Fruit fly (Drosophila melanogaster) whole organism, adult: Measurements from ENCODE around the gene Ndc1.

Source experiments
- CG11617 ChIP-seq: fragments of 200-800 bp; sonication (Bioruptor generic); optimal IDR thresholded peaks from 2 replicates; lab custom pipeline; 2017; ENCODE audit warnings: mild to moderate bottlenecking, missing biosample characterization, missing genetic modification reagents, missing genetic modification characterization
- CG12768 ChIP-seq: fragments of 200-800 bp; sonication (Bioruptor generic); optimal IDR thresholded peaks from 2 replicates; lab custom pipeline; 2017; ENCODE audit warnings: missing biosample characterization, missing genetic modification characterization, mild to moderate bottlenecking, moderate library complexity, missing genetic modification reagents
- CG14711 ChIP-seq: fragments of 200-800 bp; sonication (Bioruptor generic); optimal IDR thresholded peaks from 2 replicates; lab custom pipeline; 2018; ENCODE audit warnings: missing biosample characterization, mild to moderate bottlenecking, missing genetic modification characterization, moderate library complexity
- CG1620 ChIP-seq: fragments of 200-800 bp; sonication (Bioruptor generic); optimal IDR thresholded peaks from 2 replicates; lab custom pipeline; 2016; ENCODE audit warnings: missing biosample characterization, missing genetic modification characterization
- CG33017 ChIP-seq: fragments of 200-800 bp; sonication (Bioruptor generic); optimal IDR thresholded peaks from 2 replicates; lab custom pipeline; 2018; ENCODE audit warnings: missing biosample characterization, mild to moderate bottlenecking, missing genetic modification characterization, moderate library complexity
- CG5204 ChIP-seq: fragments of 200-800 bp; sonication (Bioruptor generic); optimal IDR thresholded peaks from 2 replicates; lab custom pipeline; 2016; ENCODE audit warnings: missing biosample characterization, missing genetic modification characterization
- CG7045 ChIP-seq: fragments of 200-800 bp; sonication (Bioruptor generic); optimal IDR thresholded peaks from 2 replicates; lab custom pipeline; 2017; ENCODE audit warnings: missing biosample characterization, mild to moderate bottlenecking, missing genetic modification characterization
- CG7101 ChIP-seq: fragments of 200-800 bp; sonication (Bioruptor generic); optimal IDR thresholded peaks from 2 replicates; lab custom pipeline; 2018; ENCODE audit warnings: missing biosample characterization, mild to moderate bottlenecking, missing genetic modification characterization, moderate library complexity
- Clk ChIP-seq: fragments of 200-800 bp; sonication (Bioruptor generic); optimal IDR thresholded peaks from 2 replicates; lab custom pipeline; 2017; ENCODE audit warnings: missing biosample characterization, missing genetic modification characterization
- Crg-1 ChIP-seq: fragments of 200-800 bp; sonication (Bioruptor generic); optimal IDR thresholded peaks from 2 replicates; lab custom pipeline; 2016; ENCODE audit warnings: missing biosample characterization, missing genetic modification characterization
- Hr96 ChIP-seq: fragments of 200-800 bp; sonication (Bioruptor generic); optimal IDR thresholded peaks from 2 replicates; lab custom pipeline; 2016; ENCODE audit warnings: missing biosample characterization, missing genetic modification characterization
- Mnt ChIP-seq: fragments of 200-800 bp; sonication (Bioruptor generic); optimal IDR thresholded peaks from 2 replicates; lab custom pipeline; 2016; ENCODE audit warnings: missing biosample characterization, mild to moderate bottlenecking, missing genetic modification characterization
- bab1 ChIP-seq: fragments of 200-800 bp; sonication (Bioruptor generic); optimal IDR thresholded peaks from 3 replicates; lab custom pipeline; 2019; ENCODE audit warnings: missing biosample characterization, mild to moderate bottlenecking, missing genetic modification characterization, moderate library complexity
- cic ChIP-seq: fragments of 200-800 bp; sonication (Bioruptor generic); optimal IDR thresholded peaks from 2 replicates; lab custom pipeline; 2017; ENCODE audit warnings: missing biosample characterization, mild to moderate bottlenecking, missing genetic modification characterization, moderate library complexity
- cnc ChIP-seq, 2 experiments: fragments of >200 bp; optimal IDR thresholded peaks; 2 replicates each; lab custom pipeline; 2017
- kay ChIP-seq: fragments of 200-800 bp; sonication (Bioruptor generic); peaks from one replicate; lab custom pipeline; 2016; ENCODE audit warnings: missing biosample characterization, missing genetic modification characterization, borderline replicate concordance
- ovo ChIP-seq: fragments of 200-800 bp; sonication (Bioruptor generic); optimal IDR thresholded peaks from 2 replicates; lab custom pipeline; 2016; ENCODE audit warnings: missing biosample characterization, missing genetic modification characterization
- pad ChIP-seq: fragments of 200-800 bp; sonication (Bioruptor generic); optimal IDR thresholded peaks from 3 replicates; lab custom pipeline; 2017; ENCODE audit warnings: missing biosample characterization, missing genetic modification characterization, mild to moderate bottlenecking, moderate library complexity, missing genetic modification reagents
- tj ChIP-seq: fragments of 200-800 bp; sonication (Bioruptor generic); optimal IDR thresholded peaks from 3 replicates; lab custom pipeline; 2017; ENCODE audit warnings: missing biosample characterization, mild to moderate bottlenecking, missing genetic modification characterization, moderate library complexity
- toe ChIP-seq: fragments of 200-800 bp; sonication (Bioruptor generic); optimal IDR thresholded peaks from 2 replicates; lab custom pipeline; 2016; ENCODE audit warnings: missing biosample characterization, missing genetic modification characterization

The Ndc1 gene

DNA sequence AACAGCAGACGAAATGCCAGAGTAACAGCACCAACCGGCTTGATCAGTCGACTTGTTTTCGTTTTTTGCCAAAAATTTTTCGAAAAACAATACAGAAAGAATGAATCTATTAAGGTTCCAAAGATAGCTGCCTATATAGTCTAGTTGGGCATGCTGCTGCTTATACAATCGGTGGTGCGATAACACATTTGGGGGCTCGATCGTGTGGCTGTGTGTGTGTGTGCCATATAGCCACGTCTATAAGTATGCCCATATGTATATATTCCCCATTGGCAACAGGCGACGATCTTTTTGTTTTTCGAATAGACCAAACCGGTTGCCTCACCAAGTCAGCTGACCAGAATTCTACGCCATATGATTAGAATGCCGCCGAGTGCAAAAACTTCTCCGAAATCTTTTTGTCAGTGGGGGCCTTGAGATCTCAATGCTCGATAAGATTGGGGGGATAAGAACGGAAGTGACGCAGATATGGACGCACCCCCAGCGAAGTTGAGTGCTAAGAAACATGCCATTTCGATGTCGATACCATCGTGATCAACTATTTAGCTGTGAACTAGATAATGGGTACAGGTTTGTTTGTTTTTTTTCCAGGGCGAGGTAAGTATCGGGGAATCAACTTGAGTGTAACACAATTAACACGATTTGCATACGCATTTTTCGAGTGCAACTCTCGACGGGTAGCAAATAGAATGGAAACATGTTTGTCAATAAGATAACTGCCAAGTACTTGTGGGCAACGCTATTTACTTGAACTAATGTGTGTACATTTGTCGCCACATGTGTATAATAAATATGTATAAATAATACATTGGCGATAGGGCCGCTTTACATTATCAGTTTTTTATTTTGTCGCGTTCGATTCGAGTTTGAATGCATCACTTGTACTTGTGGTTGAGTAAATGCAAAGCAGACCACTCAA is 16.0 kb downstream of the Ndc1 start:
- TF ChIP-seq pad (GFP tag; lab: Kevin White, UChicago) (peak; percentile 81), CG5204 (no peak), tj (GFP tag; lab: Kevin White, UChicago) (no peak), bab1 (GFP tag; lab: Kevin White, UChicago) (no peak), Mnt (GFP tag; lab: Kevin White, UChicago) (peak; percentile 87), CG7045 (GFP tag; lab: Kevin White, UChicago) (peak; percentile 94), CG7101 (tag; lab: Kevin White, UChicago) (peak; percentile 92), kay (GFP tag; lab: Kevin White, UChicago) (peak; percentile 99), CG1620 (GFP tag; lab: Kevin White, UChicago) (peak; percentile 85), toe (no peak), Hr96 (GFP tag; lab: Kevin White, UChicago) (peak; percentile 57), Clk (GFP tag; lab: Kevin White, UChicago) (peak; percentile 91), CG14711 (tag; lab: Kevin White, UChicago) (peak; percentile 78), CG33017 (tag; lab: Kevin White, UChicago) (peak; percentile 86), CG11617 (GFP tag; lab: Kevin White, UChicago) (peak; percentile 83), CG12768 (GFP tag; lab: Kevin White, UChicago) (peak; percentile 97), Crg-1 (GFP tag; lab: Kevin White, UChicago) (peak; percentile 97), ovo (peak; percentile 98), cic (GFP tag; lab: Kevin White, UChicago) (peak; percentile 98), cnc (optimal IDR thresholded peaks at IDR 0.05; lab: Kevin White, UChicago) (no peak)

DNA sequence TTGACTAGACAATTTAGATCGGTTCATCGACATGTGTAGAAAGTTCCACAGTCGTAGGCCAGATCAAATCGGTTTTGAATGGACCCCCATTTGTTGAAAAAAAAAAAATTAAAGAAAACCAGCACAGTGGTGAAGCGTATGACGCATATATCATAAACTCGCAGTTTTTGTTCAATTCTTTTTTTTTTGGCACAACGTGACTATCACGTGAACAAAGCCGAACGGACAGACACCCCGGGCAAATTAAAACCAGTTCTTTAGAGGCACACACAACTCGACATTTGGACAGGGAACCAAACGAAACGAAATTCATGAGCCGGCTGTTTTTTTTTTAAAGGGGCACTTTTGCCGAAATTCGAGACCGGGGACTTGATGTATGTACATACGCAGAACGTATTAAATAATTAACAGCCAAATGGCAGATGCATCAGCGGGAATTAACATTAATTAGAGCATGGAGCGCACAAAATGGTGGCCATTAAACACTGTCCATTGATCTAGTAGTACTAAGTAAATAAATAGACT is 16.7 kb downstream of the Ndc1 start:
- TF ChIP-seq bab1 (GFP tag; lab: Kevin White, UChicago) (no peak), tj (GFP tag; lab: Kevin White, UChicago) (peak; percentile 84)

DNA sequence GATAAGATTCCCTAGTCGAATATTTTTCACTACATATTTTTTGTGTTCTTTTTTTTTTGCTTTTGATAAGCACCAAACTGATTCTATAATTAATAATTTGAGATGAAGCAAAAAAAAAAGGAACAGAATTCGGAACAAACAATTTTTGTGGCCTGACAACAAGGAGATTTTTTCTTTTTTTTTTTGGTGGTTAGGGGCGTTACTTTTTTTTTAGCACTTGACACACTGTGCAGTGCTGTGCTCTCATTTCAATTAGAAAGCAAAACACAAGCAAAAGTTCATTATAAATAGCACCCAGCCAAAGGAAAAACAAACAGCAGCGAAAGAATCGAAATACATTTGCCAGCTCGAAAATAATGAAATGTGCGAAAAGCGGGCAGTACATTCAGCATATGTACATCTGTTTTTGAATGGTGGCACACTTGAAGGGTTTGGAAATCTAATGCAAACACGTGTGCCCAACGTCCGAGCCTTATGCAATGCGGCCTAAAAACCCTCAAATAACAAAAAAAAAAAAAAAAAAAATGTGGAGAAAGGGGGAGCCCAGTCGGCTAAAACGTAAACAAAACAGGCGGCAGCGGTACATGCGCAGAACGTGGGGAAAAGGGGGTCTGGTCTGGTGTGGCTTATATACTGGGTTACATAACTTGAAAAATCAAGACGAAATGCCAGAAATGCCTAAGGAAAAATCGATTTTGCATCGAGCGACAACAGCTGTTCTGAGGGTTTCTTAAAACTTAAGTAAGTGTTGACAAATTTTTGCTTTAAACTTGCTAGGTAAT is 17.6 kb downstream of the Ndc1 start:
- TF ChIP-seq cic (GFP tag; lab: Kevin White, UChicago) (no peak), kay (GFP tag; lab: Kevin White, UChicago) (peak; percentile 84), Mnt (GFP tag; lab: Kevin White, UChicago) (peak; percentile 25), CG12768 (GFP tag; lab: Kevin White, UChicago) (peak; percentile 6)

DNA sequence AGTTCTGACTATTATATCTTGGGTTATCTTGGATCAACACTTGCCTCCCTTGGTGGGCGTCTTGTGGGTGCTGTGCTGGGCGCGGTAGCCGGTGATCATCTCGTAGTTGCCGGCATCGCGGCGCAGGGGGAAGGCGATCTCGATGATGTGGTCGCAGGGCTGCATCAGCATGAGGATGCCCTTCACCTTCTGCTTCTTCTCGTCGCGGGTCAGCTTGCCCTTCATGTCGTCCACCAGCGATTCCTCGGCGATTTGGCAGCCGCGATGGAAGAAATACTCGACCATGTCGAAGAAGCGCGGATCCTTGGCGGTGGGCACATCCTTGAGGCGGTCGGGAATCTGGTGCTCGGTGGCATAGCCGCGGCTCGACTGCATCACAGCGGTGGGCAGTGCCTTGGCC is 18.4 kb downstream of the Ndc1 start:
- TF ChIP-seq tj (GFP tag; lab: Kevin White, UChicago) (no peak), kay (GFP tag; lab: Kevin White, UChicago) (no peak), bab1 (GFP tag; lab: Kevin White, UChicago) (no peak), cic (GFP tag; lab: Kevin White, UChicago) (no peak), Mnt (GFP tag; lab: Kevin White, UChicago) (no peak), CG1620 (GFP tag; lab: Kevin White, UChicago) (no peak), Clk (GFP tag; lab: Kevin White, UChicago) (no peak), CG11617 (GFP tag; lab: Kevin White, UChicago) (no peak), CG33017 (tag; lab: Kevin White, UChicago) (no peak), CG5204 (no peak), Crg-1 (GFP tag; lab: Kevin White, UChicago) (no peak), cnc (optimal IDR thresholded peaks at IDR 0.05; lab: Kevin White, UChicago) (no peak), CG12768 (GFP tag; lab: Kevin White, UChicago) (no peak), CG14711 (tag; lab: Kevin White, UChicago) (no peak), toe (no peak), CG7045 (GFP tag; lab: Kevin White, UChicago) (no peak), ovo (no peak), CG7101 (tag; lab: Kevin White, UChicago) (no peak)

DNA sequence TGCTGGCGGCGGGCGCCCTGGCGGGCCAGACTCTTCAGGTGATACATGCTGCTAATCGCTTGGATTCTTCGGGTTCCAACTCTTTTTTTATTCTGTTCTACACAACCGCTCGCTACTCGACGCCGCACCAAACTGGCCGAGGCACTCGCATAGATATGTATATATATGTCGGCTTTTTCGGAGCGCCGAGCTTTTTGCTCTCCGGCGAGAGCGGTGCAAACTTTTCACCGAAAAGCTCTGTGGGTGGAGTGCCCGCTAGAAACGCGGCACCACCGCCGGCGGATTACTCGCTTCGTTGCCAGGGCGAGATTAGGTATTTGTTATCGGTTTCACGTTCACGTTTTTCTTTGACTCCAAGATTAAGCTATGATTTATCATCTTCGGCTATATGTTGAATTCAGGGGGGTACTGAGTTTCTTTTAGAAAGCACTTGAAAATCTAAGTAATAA is 18.8 kb downstream of the Ndc1 start, which contains the start of gene Gdh:
Gene Gdh (minus strand): TSS at position 137 of the 449 bp plus-strand sequence.
- TF ChIP-seq cnc (optimal IDR thresholded peaks at IDR 0.05; lab: Kevin White, UChicago) (no peak), kay (GFP tag; lab: Kevin White, UChicago) (no peak), CG5204 (no peak), Crg-1 (GFP tag; lab: Kevin White, UChicago) (peak; percentile 16), CG7101 (tag; lab: Kevin White, UChicago) (peak; percentile 34), Hr96 (GFP tag; lab: Kevin White, UChicago) (peak; percentile 46), pad (GFP tag; lab: Kevin White, UChicago) (no peak), tj (GFP tag; lab: Kevin White, UChicago) (peak; percentile 27), Mnt (GFP tag; lab: Kevin White, UChicago) (peak; percentile 74), Clk (GFP tag; lab: Kevin White, UChicago) (no peak), CG12768 (GFP tag; lab: Kevin White, UChicago) (peak; percentile 6), CG14711 (tag; lab: Kevin White, UChicago) (no peak), cic (GFP tag; lab: Kevin White, UChicago) (peak; percentile 44), CG11617 (GFP tag; lab: Kevin White, UChicago) (peak; percentile 49), CG33017 (tag; lab: Kevin White, UChicago) (peak; percentile 24), CG7045 (GFP tag; lab: Kevin White, UChicago) (no peak), bab1 (GFP tag; lab: Kevin White, UChicago) (peak; percentile 53), CG1620 (GFP tag; lab: Kevin White, UChicago) (peak; percentile 66), toe (no peak), ovo (no peak)
